Worm (Caenorhabditis elegans) whole organism, early embryonic: ENCODE data around the gene nit-1.

Experiments used
- ama-1 ChIP-seq: fragments of 150-350 bp; optimal IDR thresholded peaks from 2 replicates; lab custom pipeline; 2014
- ets-7 ChIP-seq: sonication (generic microtip); optimal IDR thresholded peaks from 2 replicates; lab custom pipeline; 2016; ENCODE audit warnings: missing genotype, missing genetic modification characterization, missing compliant biosample characterization
- tbx-37 ChIP-seq: fragments of 200-800 bp; sonication (Bioruptor generic); conservative IDR thresholded peaks from 2 replicates; pipeline ENCODE4 v1.3.6; 2022; ENCODE audit warnings: missing genetic modification reagents, missing genetic modification characterization, missing compliant biosample characterization

- no peak for TF ChIP-seq tbx-37 (GFP tag; lab: Robert Waterston, UW)
- TF ChIP-seq ama-1 (lab: Kevin White, UChicago), result no peak
- no peak for TF ChIP-seq ets-7 (tag; lab: Kevin White, UChicago)
These were observed 46.4 kb upstream of the nit-1 start for ce11 chrIII:3875608-3876007.
